Worm (Caenorhabditis elegans) whole organism, L4/young adult: ENCODE measurements around the gene ndub-3.

ENCODE experiments used
- W03F9.2 ChIP-seq: fragments of 150-350 bp; optimal IDR thresholded peaks from 2 replicates; lab custom pipeline; 2014; ENCODE audit warnings: missing biosample characterization, missing genetic modification characterization
- dao-5 ChIP-seq: sonication (generic microtip); optimal IDR thresholded peaks from 2 replicates; lab custom pipeline; 2016; ENCODE audit warnings: missing genotype, missing genetic modification characterization, moderate library complexity, missing compliant biosample characterization
- him-1 ChIP-seq: sonication (generic microtip); optimal IDR thresholded peaks from 2 replicates; lab custom pipeline; 2016; ENCODE audit warnings: missing genotype, missing genetic modification reagents, missing genetic modification characterization, missing compliant biosample characterization

ndub-3 gene

ce11 chrII:8951270-8951669 is 13.4 kb downstream of the ndub-3 start:
- no peak for TF ChIP-seq him-1 (tag; lab: Kevin White, UChicago)

- TF ChIP-seq him-1 (tag; lab: Kevin White, UChicago) (no peak), dao-5 (tag; lab: Kevin White, UChicago) (no peak), W03F9.2 (tag; lab: Kevin White, UChicago) (no peak)
These were observed 16.1 kb downstream of the ndub-3 start for ce11 chrII:8948640-8949039.

- TF ChIP-seq W03F9.2 (tag; lab: Kevin White, UChicago) = no peak
- TF ChIP-seq him-1 (tag; lab: Kevin White, UChicago) = no peak
- TF ChIP-seq dao-5 (tag; lab: Kevin White, UChicago) = no peak
These were observed 17.3 kb downstream of the ndub-3 start, which contains the start of gene cutl-15 for ce11 chrII:8947391-8947790. TSS of gene cutl-15 (minus strand) at chrII:8947688.

DNA sequence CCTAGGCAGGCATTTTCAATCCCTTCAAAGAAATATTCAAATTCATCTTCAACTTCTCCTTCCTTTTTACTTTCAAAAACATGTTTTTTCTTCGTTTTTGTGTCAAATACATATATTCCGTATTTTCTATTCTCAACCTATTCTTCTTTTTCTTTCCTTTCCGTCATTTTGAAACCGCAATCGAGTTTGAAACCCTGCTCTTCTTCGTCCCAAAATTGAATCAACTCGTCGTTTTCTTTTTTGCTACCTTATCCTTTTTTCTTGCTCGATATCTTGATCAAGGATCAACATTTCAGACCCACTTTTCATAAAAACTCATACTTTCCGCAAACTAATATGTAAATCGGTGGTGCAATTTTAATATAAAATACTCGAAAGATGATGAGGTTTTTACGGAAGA is 19.5 kb downstream of the ndub-3 start:
- TF ChIP-seq W03F9.2 (tag; lab: Kevin White, UChicago) (no peak), dao-5 (tag; lab: Kevin White, UChicago) (no peak), him-1 (tag; lab: Kevin White, UChicago) (no peak)

ce11 chrII:8940362-8940940 is 24.2 kb downstream of the ndub-3 start, which contains the start of the genes set-17 and T21B10.4:
TSS of gene set-17 (minus strand) at chrII:8940488.
TSS of gene T21B10.4 (plus strand) at chrII:8940894.
- TF ChIP-seq W03F9.2 (tag; lab: Kevin White, UChicago) = peak; percentile 33
- no peak for TF ChIP-seq him-1 (tag; lab: Kevin White, UChicago)

ce11 chrII:8938907-8939622 is 25.6 kb downstream of the ndub-3 start:
- no peak for TF ChIP-seq dao-5 (tag; lab: Kevin White, UChicago)
- no peak for TF ChIP-seq him-1 (tag; lab: Kevin White, UChicago)
- no peak for TF ChIP-seq W03F9.2 (tag; lab: Kevin White, UChicago)

DNA sequence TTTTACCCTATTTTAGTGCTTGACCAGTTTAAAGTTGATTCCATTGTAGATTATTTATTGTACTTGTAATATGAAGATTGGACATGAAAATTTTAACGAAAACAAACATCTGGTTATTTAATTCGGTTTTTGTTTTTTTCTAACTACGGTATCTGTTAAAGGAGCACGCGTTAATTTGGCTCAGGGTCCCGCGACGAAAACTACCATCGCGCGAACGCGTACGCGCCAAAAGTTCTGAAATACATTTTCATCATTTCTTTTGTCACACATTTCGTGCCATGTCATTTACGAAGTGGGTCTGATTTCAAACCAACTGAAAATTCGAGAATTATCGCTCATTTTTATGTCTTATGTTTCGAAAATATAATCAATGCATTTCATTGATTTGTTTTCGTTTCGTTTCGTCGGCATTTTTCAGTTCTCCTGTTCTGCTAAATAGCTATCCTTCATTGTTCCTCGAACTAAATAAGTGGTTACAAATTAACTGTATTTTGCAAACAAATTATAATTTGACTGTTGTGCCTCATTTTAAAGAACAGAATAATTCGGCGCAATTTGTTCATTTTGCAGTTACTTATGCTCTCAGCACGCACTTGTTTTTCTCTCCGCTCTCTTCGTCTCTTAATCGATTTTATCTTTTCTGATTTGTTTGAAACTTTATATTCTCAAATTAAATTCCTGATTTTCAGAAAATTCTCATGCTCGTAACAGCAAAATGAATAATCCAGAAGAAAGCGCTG is 30.8 kb downstream of the ndub-3 start, which contains the start of gene T21B10.3:
T21B10.3 (plus strand) TSS at position 690 of the 740 bp plus-strand sequence.
- TF ChIP-seq W03F9.2 (tag; lab: Kevin White, UChicago) (peak; percentile 68), him-1 (tag; lab: Kevin White, UChicago) (peak; percentile 22), dao-5 (tag; lab: Kevin White, UChicago) (no peak)

DNA sequence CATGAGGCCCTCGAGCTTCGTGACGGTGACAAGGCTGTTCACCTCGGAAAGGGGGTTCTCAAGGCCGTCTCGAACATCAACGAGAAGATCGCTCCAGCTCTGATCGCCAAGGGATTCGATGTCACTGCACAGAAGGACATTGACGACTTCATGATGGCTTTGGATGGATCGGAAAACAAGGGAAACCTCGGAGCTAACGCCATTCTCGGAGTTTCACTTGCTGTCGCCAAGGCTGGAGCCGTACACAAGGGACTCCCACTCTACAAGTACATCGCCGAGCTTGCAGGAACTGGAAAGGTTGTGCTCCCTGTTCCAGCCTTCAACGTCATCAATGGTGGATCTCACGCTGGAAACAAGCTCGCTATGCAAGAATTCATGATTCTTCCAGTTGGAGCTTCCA is 32.3 kb downstream of the ndub-3 start:
- no peak for TF ChIP-seq dao-5 (tag; lab: Kevin White, UChicago)
- TF ChIP-seq him-1 (tag; lab: Kevin White, UChicago) = no peak
- no peak for TF ChIP-seq W03F9.2 (tag; lab: Kevin White, UChicago)

DNA sequence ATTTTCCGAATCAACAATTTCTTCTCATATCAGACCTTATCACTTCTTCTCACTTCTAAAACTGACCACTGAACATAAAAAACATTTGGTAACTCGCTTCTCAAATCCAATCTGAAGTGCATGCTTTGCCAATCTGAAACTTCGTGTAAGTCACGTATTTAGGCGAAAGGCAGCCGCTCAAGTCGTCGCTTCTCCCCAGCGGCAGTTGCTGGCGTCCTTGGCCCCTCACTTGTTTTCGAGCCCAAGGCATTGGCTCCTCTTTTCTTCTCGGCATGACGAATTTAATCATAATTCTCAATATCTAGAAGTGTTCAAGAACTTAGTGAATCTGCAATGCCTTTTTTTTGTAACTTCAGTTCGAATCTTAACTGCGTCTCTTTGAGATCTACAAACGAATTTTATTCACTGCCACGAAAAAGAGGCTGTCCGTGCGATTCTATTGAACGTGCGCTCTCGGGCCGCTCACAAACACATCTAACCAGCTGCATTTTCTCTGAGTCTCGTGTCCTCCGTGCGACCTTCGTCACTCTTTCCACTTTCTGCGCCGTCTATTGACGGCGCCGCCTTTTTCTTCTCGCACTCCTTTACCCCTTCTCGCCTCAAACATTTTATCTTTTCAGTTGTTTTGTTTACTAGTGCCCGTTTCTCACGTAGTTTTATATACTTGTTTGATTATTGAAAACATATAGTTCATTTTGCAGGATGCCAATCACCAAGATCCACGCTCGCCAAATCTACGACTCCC is 33.1 kb downstream of the ndub-3 start:
- TF ChIP-seq W03F9.2 (tag; lab: Kevin White, UChicago) = no peak
- TF ChIP-seq him-1 (tag; lab: Kevin White, UChicago) = no peak
- TF ChIP-seq dao-5 (tag; lab: Kevin White, UChicago) = no peak

- TF ChIP-seq W03F9.2 (tag; lab: Kevin White, UChicago) = no peak
- no peak for TF ChIP-seq dao-5 (tag; lab: Kevin White, UChicago)
- no peak for TF ChIP-seq him-1 (tag; lab: Kevin White, UChicago)
These were observed 33.9 kb downstream of the ndub-3 start, which contains the start of gene enol-1 for ce11 chrII:8930763-8931162. TSS of gene enol-1 (plus strand) at chrII:8930997.

DNA sequence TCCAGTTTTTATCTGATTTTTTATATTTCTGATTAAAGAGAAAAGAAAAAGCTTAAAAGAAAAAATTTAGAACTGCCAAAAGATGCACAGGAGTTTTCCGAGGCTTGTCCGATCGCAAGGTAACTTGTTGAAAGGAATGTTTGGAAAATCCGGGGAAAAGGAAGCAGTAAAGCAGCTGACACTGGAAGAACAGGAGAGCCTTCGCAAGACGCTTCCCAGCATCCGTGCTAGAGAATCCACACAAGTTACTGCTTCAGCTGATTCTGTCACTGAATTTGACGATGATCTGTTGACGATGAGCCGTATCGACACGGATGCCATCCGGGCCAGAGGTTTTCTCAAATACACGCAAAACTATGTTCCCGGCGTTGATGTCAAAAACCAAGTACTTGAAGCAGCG is 34.9 kb downstream of the ndub-3 start, which contains the start of gene mrpl-50:
mrpl-50 (plus strand) TSS at position 71 of the 400 bp plus-strand sequence.
- TF ChIP-seq dao-5 (tag; lab: Kevin White, UChicago) (no peak), him-1 (tag; lab: Kevin White, UChicago) (no peak), W03F9.2 (tag; lab: Kevin White, UChicago) (no peak)

ce11 chrII:8927253-8927791 is 37.4 kb downstream of the ndub-3 start, which contains the start of gene cct-2:
TSS of gene cct-2 (plus strand) at chrII:8927741.
- TF ChIP-seq him-1 (tag; lab: Kevin White, UChicago) (no peak), W03F9.2 (tag; lab: Kevin White, UChicago) (peak; percentile 66)
